Fruit fly (Drosophila melanogaster): Measurements from ENCODE around the gene CG12426.

The CG12426 gene

DNA sequence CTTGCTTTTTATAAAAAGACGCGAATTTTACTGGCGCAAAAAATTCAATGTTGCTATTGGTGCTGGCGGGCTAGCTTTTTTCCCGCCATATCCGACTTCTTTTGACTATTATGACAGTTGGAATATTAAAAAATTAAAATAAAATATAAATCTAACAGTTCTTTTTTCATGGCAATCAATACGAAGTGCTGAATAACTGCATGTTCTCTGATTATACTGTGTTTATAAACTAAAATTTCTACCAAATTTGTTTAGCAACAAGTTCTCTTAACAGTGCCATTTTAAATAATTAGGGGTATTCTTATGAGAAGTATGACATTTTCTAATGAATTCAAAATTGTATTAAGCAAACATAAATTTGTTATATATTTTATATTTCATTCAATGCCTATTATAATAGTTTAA is 47.2 kb upstream of the CG12426 start, which contains the start of gene Boh1 (continued):
- TF ChIP-seq CG7963 (GFP tag; IDR thresholded peaks at IDR 0.05; ENCODE audit: partially characterized antibody) (no peak), CG4424 (GFP tag; optimal IDR thresholded peaks at IDR 0.05) (peak; percentile 43), CG3281 (GFP tag; optimal IDR thresholded peaks at IDR 0.05) (peak; percentile 16), CG11398 (GFP tag; optimal IDR thresholded peaks at IDR 0.05) (no peak), tin (GFP tag; optimal IDR thresholded peaks at IDR 0.05) (no peak), Taf1 (GFP tag; IDR thresholded peaks at IDR 0.05) (no peak), ind (GFP tag; optimal IDR thresholded peaks at IDR 0.05) (no peak), CG17328 (GFP tag; IDR thresholded peaks at IDR 0.05) (no peak), CG2202 (tag; optimal IDR thresholded peaks at IDR 0.05) (no peak), CG13424 (tag; optimal IDR thresholded peaks at IDR 0.05) (peak; percentile 51), CG12219 (GFP tag; optimal IDR thresholded peaks at IDR 0.05) (no peak), HHEX (GFP tag; optimal IDR thresholded peaks at IDR 0.05) (no peak), CG9727 (GFP tag; optimal IDR thresholded peaks at IDR 0.05) (peak; percentile 12), trem (tag; optimal IDR thresholded peaks at IDR 0.05) (peak; percentile 65), ssp (GFP tag; IDR thresholded peaks at IDR 0.05) (no peak), CG8924 (tag; optimal IDR thresholded peaks at IDR 0.05) (peak; percentile 62), maf-S (GFP tag; optimal IDR thresholded peaks at IDR 0.05) (no peak), Blimp-1 (GFP tag; optimal IDR thresholded peaks at IDR 0.05) (peak; percentile 13), Deaf1 (tag; optimal IDR thresholded peaks at IDR 0.05) (no peak), gro (GFP tag; optimal IDR thresholded peaks at IDR 0.05) (no peak), CG17361 (GFP tag; IDR thresholded peaks at IDR 0.05) (peak; percentile 69; the same call in 2 of the 3 replicates), CG18476 (GFP tag; optimal IDR thresholded peaks at IDR 0.05) (no peak), pan (optimal IDR thresholded peaks at IDR 0.05) (no peak), pan (GFP tag; optimal IDR thresholded peaks at IDR 0.05 in 1 of 2, IDR thresholded peaks at IDR 0.05 in 1 of 2) (no peak), emc (GFP tag; optimal IDR thresholded peaks at IDR 0.05) (no peak), CG4282 (GFP tag; optimal IDR thresholded peaks at IDR 0.05) (no peak), CG5953 (GFP tag; IDR thresholded peaks at IDR 0.05) (no peak), tup (GFP tag; optimal IDR thresholded peaks at IDR 0.05) (no peak), Oli (tag; optimal IDR thresholded peaks at IDR 0.05) (no peak), CHES-1-like (GFP tag; optimal IDR thresholded peaks at IDR 0.05) (no peak), ase (GFP tag; IDR thresholded peaks at IDR 0.05) (no peak), CG10462 (GFP tag; optimal IDR thresholded peaks at IDR 0.05) (no peak), CG8388 (GFP tag; optimal IDR thresholded peaks at IDR 0.05) (peak; percentile 24), wor (GFP tag; IDR thresholded peaks at IDR 0.05) (no peak), CG4730 (GFP tag; IDR thresholded peaks at IDR 0.05) (no peak), Pdp1 (GFP tag; optimal IDR thresholded peaks at IDR 0.05) (peak in 1 of 2 experiments; percentile 7), gcm (GFP tag; optimal IDR thresholded peaks at IDR 0.05) (no peak), CG31224 (GFP tag; IDR thresholded peaks at IDR 0.05) (no peak), pros (GFP tag; optimal IDR thresholded peaks at IDR 0.05) (no peak), jigr1 (GFP tag; IDR thresholded peaks at IDR 0.05) (no peak; the same call in 2 of the 3 replicates), CG12744 (GFP tag; optimal IDR thresholded peaks at IDR 0.05) (no peak), rib (GFP tag; IDR thresholded peaks at IDR 0.05) (no peak), BEAF-32 (GFP tag; optimal IDR thresholded peaks at IDR 0.05) (peak; percentile 8), CG13775 (GFP tag; optimal IDR thresholded peaks at IDR 0.05) (peak; percentile 26), Bteb2 (GFP tag; optimal IDR thresholded peaks at IDR 0.05) (no peak), Eip74EF (GFP tag; optimal IDR thresholded peaks at IDR 0.05) (peak in 1 of 2 experiments; percentile 12), Myb (GFP tag; optimal IDR thresholded peaks at IDR 0.05) (no peak), zen2 (GFP tag; IDR thresholded peaks at IDR 0.05; ENCODE audit: partially characterized antibody) (no peak), ems (GFP tag; optimal IDR thresholded peaks at IDR 0.05) (no peak), onecut (GFP tag; IDR thresholded peaks at IDR 0.05) (no peak), CG8478 (optimal IDR thresholded peaks at IDR 0.05) (no peak), CG3847 (GFP tag; IDR thresholded peaks at IDR 0.05) (no peak)

All from whole organism, embryonic.